Worm (Caenorhabditis elegans) whole organism, mixed stage, embryonic: ENCODE measurements around the gene acy-2.

Experiments used
- bed-3 ChIP-seq: fragments of 200-800 bp; sonication (Bioruptor generic); optimal IDR thresholded peaks from 3 replicates; lab custom pipeline; 2018; ENCODE audit warnings: mild to moderate bottlenecking, missing genetic modification characterization, moderate library complexity, missing compliant biosample characterization
- ceh-39 ChIP-seq: fragments of 150-350 bp; optimal IDR thresholded peaks from 2 replicates; lab custom pipeline; 2014; ENCODE audit warnings: missing biosample characterization, missing genetic modification characterization
- ceh-43 ChIP-seq: fragments of 200-800 bp; sonication (Bioruptor generic); optimal IDR thresholded peaks from 2 replicates; lab custom pipeline; 2018; ENCODE audit warnings: mild to moderate bottlenecking, missing genetic modification characterization, moderate library complexity, missing compliant biosample characterization
- ces-1 ChIP-seq: fragments of 150-350 bp; optimal IDR thresholded peaks from 2 replicates; lab custom pipeline; 2014; ENCODE audit warnings: missing biosample characterization, missing genetic modification reagents, missing genetic modification characterization
- cnd-1 ChIP-seq: fragments of 200-800 bp; sonication (Bioruptor generic); optimal IDR thresholded peaks from 2 replicates; lab custom pipeline; 2018; ENCODE audit warnings: mild to moderate bottlenecking, missing genetic modification characterization, missing compliant biosample characterization
- drap-1 ChIP-seq: fragments of 200-800 bp; sonication (Bioruptor generic); optimal IDR thresholded peaks from 3 replicates; lab custom pipeline; 2018; ENCODE audit warnings: mild to moderate bottlenecking, missing genetic modification characterization, missing compliant biosample characterization
- elt-1 ChIP-seq: sonication (generic microtip); optimal IDR thresholded peaks from 2 replicates; lab custom pipeline; 2017; ENCODE audit warnings: missing genetic modification characterization, mild to moderate bottlenecking, missing compliant biosample characterization, antibody characterized with exemption, moderate library complexity, borderline replicate concordance; ENCODE audit not compliant: insufficient read depth
- elt-3 ChIP-seq: fragments of 150-350 bp; optimal IDR thresholded peaks from 2 replicates; lab custom pipeline; 2014; ENCODE audit warnings: missing biosample characterization, missing genetic modification characterization
- hlh-1 ChIP-seq: fragments of 150-350 bp; optimal IDR thresholded peaks from 2 replicates; lab custom pipeline; 2014; ENCODE audit warnings: missing biosample characterization, missing genetic modification reagents, missing genetic modification characterization
- lin-13 ChIP-seq: fragments of 150-350 bp; optimal IDR thresholded peaks from 2 replicates; lab custom pipeline; 2014; ENCODE audit warnings: missing biosample characterization, missing genetic modification characterization
- lin-32 ChIP-seq: fragments of 200-800 bp; sonication (Bioruptor generic); optimal IDR thresholded peaks from 2 replicates; lab custom pipeline; 2018; ENCODE audit warnings: mild to moderate bottlenecking, missing genetic modification characterization, missing compliant biosample characterization
- mab-5 ChIP-seq: fragments of 150-350 bp; optimal IDR thresholded peaks from 2 replicates; lab custom pipeline; 2014; ENCODE audit warnings: missing biosample characterization, missing genetic modification characterization
- mep-1 ChIP-seq: fragments of 150-350 bp; optimal IDR thresholded peaks from 2 replicates; lab custom pipeline; 2017; ENCODE audit warnings: missing biosample characterization, missing genetic modification reagents, missing genetic modification characterization, inconsistent platforms
- mls-2 ChIP-seq: sonication (generic microtip); optimal IDR thresholded peaks from 2 replicates; lab custom pipeline; 2016; ENCODE audit warnings: mild to moderate bottlenecking, missing genetic modification characterization, moderate library complexity, missing compliant biosample characterization
- nhr-2 ChIP-seq: fragments of 150-350 bp; optimal IDR thresholded peaks from 2 replicates; lab custom pipeline; 2014; ENCODE audit warnings: missing biosample characterization, missing genetic modification characterization
- nhr-28 ChIP-seq: fragments of 150-350 bp; optimal IDR thresholded peaks from 2 replicates; lab custom pipeline; 2014; ENCODE audit warnings: missing biosample characterization, missing genetic modification characterization
- nhr-76 ChIP-seq: sonication (generic microtip); optimal IDR thresholded peaks from 2 replicates; lab custom pipeline; 2017; ENCODE audit warnings: missing biosample characterization, missing genetic modification characterization
- pha-4 ChIP-seq: fragments of 150-350 bp; optimal IDR thresholded peaks from 2 replicates; lab custom pipeline; 2018; ENCODE audit warnings: missing biosample characterization, missing genetic modification reagents, missing genetic modification characterization
- sptf-1 ChIP-seq: sonication (generic microtip); optimal IDR thresholded peaks from 2 replicates; lab custom pipeline; 2017; ENCODE audit warnings: mild to moderate bottlenecking, missing genetic modification characterization, moderate library complexity, missing compliant biosample characterization
- tbx-8 ChIP-seq: fragments of 200-800 bp; sonication (Bioruptor generic); optimal IDR thresholded peaks from 2 replicates; lab custom pipeline; 2018; ENCODE audit warnings: mild to moderate bottlenecking, missing genetic modification characterization, moderate library complexity, missing compliant biosample characterization
- unc-39 ChIP-seq: fragments of 150-350 bp; optimal IDR thresholded peaks from 2 replicates; lab custom pipeline; 2014; ENCODE audit warnings: missing biosample characterization, missing genetic modification characterization
- unc-62 ChIP-seq: fragments of 150-350 bp; optimal IDR thresholded peaks from 2 replicates; lab custom pipeline; 2014; ENCODE audit warnings: missing biosample characterization, missing genetic modification reagents, missing genetic modification characterization
- zip-8 ChIP-seq: fragments of 150-350 bp; optimal IDR thresholded peaks from 2 replicates; lab custom pipeline; 2014; ENCODE audit warnings: missing biosample characterization, missing genetic modification characterization
- ztf-11 ChIP-seq: fragments of 150-350 bp; optimal IDR thresholded peaks from 2 replicates; lab custom pipeline; 2014; ENCODE audit warnings: missing biosample characterization, missing genetic modification characterization

Gene acy-2

DNA sequence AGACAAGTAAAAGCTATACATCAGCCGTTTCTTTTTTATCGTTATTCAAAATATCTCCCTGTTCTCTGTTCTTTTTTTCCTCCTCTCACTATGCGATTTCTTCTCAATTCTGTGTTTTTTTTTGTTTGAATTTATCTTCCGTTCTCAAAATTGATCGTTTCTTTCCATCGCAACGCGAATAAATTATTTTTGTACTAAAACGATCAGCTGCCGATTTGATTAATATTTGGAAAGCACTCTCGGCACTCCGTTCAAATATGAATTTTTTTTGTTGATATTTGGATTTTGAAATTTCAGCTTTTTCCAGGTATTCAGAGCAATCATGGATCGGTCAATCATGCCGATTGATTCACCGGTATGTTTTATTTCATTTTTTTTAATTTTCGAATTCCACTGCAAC lies 32.7 kb upstream of the acy-2 start, which contains the start of gene pst-1:
Gene pst-1 (plus strand): TSS at position 301 of the 400 bp plus-strand sequence.
- no peak for TF ChIP-seq unc-39
- TF ChIP-seq drap-1, result no peak

- no peak for TF ChIP-seq bed-3 (GFP tag; lab: Kevin White, UChicago)
- peak; percentile 43 for TF ChIP-seq elt-1 (tag; lab: Kevin White, UChicago)
- no peak for TF ChIP-seq tbx-8
- TF ChIP-seq zip-8 (tag; lab: Kevin White, UChicago), result peak; percentile 99
- no peak for TF ChIP-seq lin-13 (tag; lab: Kevin White, UChicago)
- no peak for TF ChIP-seq ceh-39 (tag; lab: Kevin White, UChicago)
- TF ChIP-seq, all 35 proteins: peak for 2
Measured at ce11 chrV:5949674-5950149, 26.1 kb upstream of the acy-2 start.

ce11 chrV:5951133-5951532 lies 24.7 kb upstream of the acy-2 start, which contains the start of gene M03F8.1:
M03F8.1 (plus strand) TSS chrV:5951433.
- no peak for TF ChIP-seq unc-62 (GFP tag; lab: Kevin White, UChicago)
- TF ChIP-seq ztf-11 (tag; lab: Kevin White, UChicago), result no peak
- no peak for TF ChIP-seq ces-1 (GFP tag; lab: Kevin White, UChicago)
- TF ChIP-seq sptf-1 (tag; lab: Kevin White, UChicago), result no peak
- TF ChIP-seq ceh-43, result no peak
- no peak for TF ChIP-seq mep-1 (tag; lab: Kevin White, UChicago)
- TF ChIP-seq pha-4 (tag; lab: Kevin White, UChicago), result no peak
- no peak for TF ChIP-seq cnd-1 (tag; lab: Kevin White, UChicago)
- no peak for TF ChIP-seq mab-5 (tag; lab: Kevin White, UChicago)

DNA sequence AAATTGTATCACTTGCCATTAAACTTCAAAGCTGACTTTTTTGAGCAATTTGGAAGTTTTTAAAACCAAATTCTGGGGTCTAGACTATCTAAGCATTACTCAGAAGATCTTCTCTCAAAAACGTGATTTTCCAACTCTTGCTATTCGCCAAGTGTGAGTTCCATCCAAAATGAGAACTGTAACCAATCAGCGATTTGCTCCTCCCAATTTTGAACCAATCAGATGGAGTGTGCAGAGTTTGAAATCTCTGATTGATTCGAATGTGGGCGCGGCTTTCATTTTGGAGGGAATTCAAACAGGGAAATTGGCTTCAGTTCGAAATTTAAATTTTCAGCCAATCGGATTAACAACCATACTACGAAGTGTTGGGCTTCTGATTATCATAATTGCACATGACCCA lies 22.7 kb upstream of the acy-2 start:
- TF ChIP-seq nhr-28 (tag; lab: Kevin White, UChicago) (no peak), cnd-1 (tag; lab: Kevin White, UChicago) (no peak), drap-1 (no peak), mep-1 (tag; lab: Kevin White, UChicago) (no peak), zip-8 (tag; lab: Kevin White, UChicago) (no peak), unc-62 (GFP tag; lab: Kevin White, UChicago) (no peak), lin-32 (GFP tag; lab: Kevin White, UChicago) (no peak)

DNA sequence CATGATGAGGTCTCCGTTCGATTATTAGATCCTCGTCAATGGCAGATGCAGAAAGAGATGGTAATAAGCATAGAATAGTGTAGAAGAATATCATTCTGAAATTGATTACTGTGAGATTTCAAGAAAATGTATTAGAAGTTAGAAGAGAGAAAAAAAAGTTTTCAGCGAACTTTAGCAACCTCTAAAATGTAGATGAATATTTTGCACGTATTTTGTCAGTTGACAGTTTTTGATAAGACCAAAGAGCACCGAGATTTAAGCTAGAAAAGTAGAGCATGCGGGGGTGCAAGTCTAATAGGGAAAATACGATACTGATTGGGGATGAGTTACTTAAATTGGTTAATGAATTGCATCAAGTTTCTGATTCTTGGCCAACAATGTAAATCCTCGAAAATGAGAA lies 21.1 kb upstream of the acy-2 start, which contains the start of gene M03F8.6:
Gene M03F8.6 (minus strand): TSS at position 101 of the 400 bp plus-strand sequence.
- no peak for TF ChIP-seq nhr-28 (tag; lab: Kevin White, UChicago)
- no peak for TF ChIP-seq lin-32 (GFP tag; lab: Kevin White, UChicago)
- TF ChIP-seq nhr-2 (tag; lab: Kevin White, UChicago), result no peak
- TF ChIP-seq nhr-76 (tag; lab: Kevin White, UChicago), result no peak
- no peak for TF ChIP-seq mls-2 (tag; lab: Kevin White, UChicago)

ce11 chrV:5955627-5956026 lies 20.2 kb upstream of the acy-2 start:
- TF ChIP-seq drap-1, result no peak
- peak; percentile 69 for TF ChIP-seq ces-1 (GFP tag; lab: Kevin White, UChicago)

ce11 chrV:5961516-5961915 lies 14.3 kb upstream of the acy-2 start, which contains the start of gene mcp-1:
mcp-1 (plus strand) TSS chrV:5961807.
- TF ChIP-seq nhr-2 (tag; lab: Kevin White, UChicago), result no peak

DNA sequence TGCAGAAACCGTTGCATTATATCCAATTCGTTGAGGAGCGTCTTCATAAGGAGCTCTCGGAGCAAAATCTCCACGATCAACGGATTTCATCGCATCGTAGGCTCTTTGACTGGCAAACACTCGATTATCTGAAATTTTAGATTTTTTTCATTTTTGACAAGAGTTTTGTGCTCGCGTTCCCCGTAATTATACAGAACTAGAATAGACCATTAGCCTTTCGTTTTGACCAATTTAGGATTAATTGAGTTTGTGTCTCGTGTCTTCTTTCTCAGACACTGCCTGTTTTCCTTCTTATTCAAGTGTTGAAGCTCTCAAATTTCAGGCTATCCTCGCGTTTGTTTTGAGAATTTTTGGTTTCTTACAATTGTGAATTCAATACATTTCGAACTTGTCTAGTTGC lies 12.7 kb upstream of the acy-2 start:
- TF ChIP-seq elt-3 (tag; lab: Kevin White, UChicago), result no peak
- peak; percentile 71 for TF ChIP-seq ces-1 (GFP tag; lab: Kevin White, UChicago)

ce11 chrV:5963696-5964095 lies 12.1 kb upstream of the acy-2 start, which contains the start of gene pcm-1:
pcm-1 (minus strand) TSS chrV:5963882.
- TF ChIP-seq ces-1 (GFP tag; lab: Kevin White, UChicago) (peak; percentile 47), hlh-1 (tag; lab: Kevin White, UChicago) (no peak)
